Worm (Caenorhabditis elegans) whole organism, young adult: Measurements from ENCODE around the gene srd-17.

Source experiments
- B0261.1 ChIP-seq: sonication (generic microtip); optimal IDR thresholded peaks from 2 replicates; lab custom pipeline; 2016; ENCODE audit warnings: mild to moderate bottlenecking, missing genetic modification characterization, moderate library complexity, missing compliant biosample characterization
- B0336.3 ChIP-seq: fragments of 200-800 bp; sonication (Bioruptor generic); IDR thresholded peaks from 2 replicates; pipeline ENCODE4 v1.3.6; 2022; ENCODE audit warnings: missing genetic modification characterization, missing compliant biosample characterization
- F52B5.7 ChIP-seq: sonication (generic microtip); optimal IDR thresholded peaks from 2 replicates; lab custom pipeline; 2016; ENCODE audit warnings: mild to moderate bottlenecking, missing genetic modification characterization, missing compliant biosample characterization
- T07F8.4 ChIP-seq: sonication (generic microtip); optimal IDR thresholded peaks from 2 replicates; lab custom pipeline; 2016; ENCODE audit warnings: mild to moderate bottlenecking, missing genetic modification characterization, moderate library complexity, missing compliant biosample characterization
- T26A5.8 ChIP-seq: sonication (generic microtip); optimal IDR thresholded peaks from 2 replicates; lab custom pipeline; 2016; ENCODE audit warnings: missing genetic modification characterization, missing compliant biosample characterization
- Y56A3A.18 ChIP-seq: fragments of 200-800 bp; sonication (Bioruptor generic); IDR thresholded peaks from 2 replicates; pipeline ENCODE4 v1.3.6; 2022; ENCODE audit warnings: missing genetic modification reagents, missing genetic modification characterization, missing compliant biosample characterization
- ZK185.1 ChIP-seq: sonication (generic microtip); optimal IDR thresholded peaks from 2 replicates; lab custom pipeline; 2016; ENCODE audit warnings: mild to moderate bottlenecking, missing genetic modification characterization, missing compliant biosample characterization; ENCODE audit not compliant: poor library complexity, severe bottlenecking
- ama-1 ChIP-seq, 3 experiments: fragments of 150-350 bp in 1 of 3; sonication (generic microtip) in 2 of 3; optimal IDR thresholded peaks; 2 replicates each; lab custom pipeline; 2014 to 2018; ENCODE audit warnings: missing biosample characterization in 2 of 3, missing genetic modification characterization in 2 of 3, missing genetic modification reagents in 2 of 3
- aptf-2 ChIP-seq: fragments of 200-800 bp; sonication (Bioruptor generic); conservative IDR thresholded peaks from 2 replicates; pipeline ENCODE4 v1.3.6; 2022; ENCODE audit warnings: missing genetic modification reagents, missing genetic modification characterization, missing compliant biosample characterization
- aptf-3 ChIP-seq: fragments of 200-800 bp; sonication (Bioruptor generic); IDR thresholded peaks from 2 replicates; pipeline ENCODE4 v1.3.6; 2022; ENCODE audit warnings: missing genetic modification characterization, missing compliant biosample characterization
- attf-5 ChIP-seq: fragments of 200-800 bp; sonication (Bioruptor generic); optimal IDR thresholded peaks from 2 replicates; lab custom pipeline; 2018; ENCODE audit warnings: mild to moderate bottlenecking, missing genetic modification characterization, missing compliant biosample characterization
- cebp-1 ChIP-seq, 2 experiments: fragments of 200-800 bp in 1 of 2; sonication (Bioruptor generic) in 1 of 2; sonication (generic microtip) in 1 of 2; IDR thresholded peaks in 1 of 2; optimal IDR thresholded peaks in 1 of 2; 2 replicates each; pipeline versions ENCODE4 v1.3.6 to Lab custom; 2017 to 2022; ENCODE audit warnings: missing compliant biosample characterization in 2 of 2, missing genetic modification characterization in 2 of 2, mild to moderate bottlenecking in 1 of 2, missing genetic modification reagents in 1 of 2, moderate library complexity in 1 of 2
- ceh-100 ChIP-seq: fragments of 200-800 bp; sonication (Bioruptor generic); IDR thresholded peaks from 2 replicates; pipeline ENCODE4 v1.3.6; 2022; ENCODE audit warnings: missing genetic modification reagents, missing genetic modification characterization, missing compliant biosample characterization
- ceh-27 ChIP-seq: fragments of 200-800 bp; sonication (Bioruptor generic); optimal IDR thresholded peaks from 2 replicates; lab custom pipeline; 2018; ENCODE audit warnings: mild to moderate bottlenecking, missing genetic modification characterization, moderate library complexity, missing compliant biosample characterization
- ceh-79 ChIP-seq: sonication (generic microtip); optimal IDR thresholded peaks from 2 replicates; lab custom pipeline; 2017; ENCODE audit warnings: mild to moderate bottlenecking, missing genetic modification characterization, missing compliant biosample characterization
- efl-1 ChIP-seq: fragments of 150-350 bp; optimal IDR thresholded peaks from 2 replicates; lab custom pipeline; 2014; ENCODE audit warnings: missing biosample characterization, missing genetic modification reagents, missing genetic modification characterization
- egl-18 ChIP-seq: fragments of 200-800 bp; sonication (Bioruptor generic); IDR thresholded peaks from 2 replicates; pipeline ENCODE4 v1.3.6; 2022; ENCODE audit warnings: missing genetic modification reagents, missing genetic modification characterization, missing compliant biosample characterization
- egl-44 ChIP-seq: fragments of 200-800 bp; sonication (Bioruptor generic); IDR thresholded peaks from 2 replicates; pipeline ENCODE4 v1.3.6; 2022; ENCODE audit warnings: missing genetic modification reagents, missing genetic modification characterization, missing compliant biosample characterization
- egrh-3 ChIP-seq: fragments of 200-800 bp; sonication (Bioruptor generic); IDR thresholded peaks from 2 replicates; pipeline ENCODE4 v1.3.6; 2022; ENCODE audit warnings: missing genetic modification reagents, missing genetic modification characterization, missing compliant biosample characterization
- ets-4 ChIP-seq: fragments of 200-800 bp; sonication (Bioruptor generic); optimal IDR thresholded peaks from 2 replicates; lab custom pipeline; 2018; ENCODE audit warnings: mild to moderate bottlenecking, missing genetic modification characterization, missing compliant biosample characterization
- hlh-26 ChIP-seq: fragments of 200-800 bp; sonication (Bioruptor generic); conservative IDR thresholded peaks from 2 replicates; pipeline ENCODE4 v1.3.6; 2022; ENCODE audit warnings: missing genetic modification reagents, missing genetic modification characterization, missing compliant biosample characterization
- let-526 ChIP-seq: fragments of 200-800 bp; sonication (Bioruptor generic); IDR thresholded peaks from 2 replicates; pipeline ENCODE4 v1.3.6; 2022; ENCODE audit warnings: missing genetic modification reagents, missing genetic modification characterization, missing compliant biosample characterization
- lin-26 ChIP-seq: fragments of 200-800 bp; sonication (Bioruptor generic); IDR thresholded peaks from 2 replicates; pipeline ENCODE4 v1.3.6; 2022; ENCODE audit warnings: missing genetic modification reagents, missing genetic modification characterization, missing compliant biosample characterization
- mes-4 ChIP-seq: sonication (generic microtip); optimal IDR thresholded peaks from 2 replicates; lab custom pipeline; 2016; ENCODE audit warnings: missing genotype, missing genetic modification characterization, missing compliant biosample characterization
- nfya-1 ChIP-seq: sonication (generic microtip); optimal IDR thresholded peaks from 2 replicates; lab custom pipeline; 2017; ENCODE audit warnings: antibody characterized with exemption, missing compliant biosample characterization, missing genetic modification characterization, borderline replicate concordance; ENCODE audit not compliant: insufficient read depth
- nfyb-1 ChIP-seq: fragments of 200-800 bp; sonication (Bioruptor generic); IDR thresholded peaks from 2 replicates; pipeline ENCODE4 v1.3.6; 2022; ENCODE audit warnings: missing genetic modification reagents, missing genetic modification characterization, missing compliant biosample characterization
- nhr-120 ChIP-seq: fragments of 200-800 bp; sonication (Bioruptor generic); IDR thresholded peaks from 2 replicates; pipeline ENCODE4 v1.3.6; 2022; ENCODE audit warnings: missing genetic modification characterization, missing compliant biosample characterization
- nhr-179 ChIP-seq: sonication (generic microtip); optimal IDR thresholded peaks from 2 replicates; lab custom pipeline; 2016; ENCODE audit warnings: mild to moderate bottlenecking, missing genetic modification characterization, missing compliant biosample characterization
- nhr-90 ChIP-seq: sonication (generic microtip); optimal IDR thresholded peaks from 2 replicates; lab custom pipeline; 2016; ENCODE audit warnings: missing genotype, mild to moderate bottlenecking, missing genetic modification characterization, missing compliant biosample characterization
- pbrm-1 ChIP-seq: fragments of 200-800 bp; sonication (Bioruptor generic); IDR thresholded peaks from 2 replicates; pipeline ENCODE4 v1.3.6; 2022; ENCODE audit warnings: missing genetic modification reagents, missing genetic modification characterization, missing compliant biosample characterization
- sdz-38 ChIP-seq: sonication (generic microtip); optimal IDR thresholded peaks from 2 replicates; lab custom pipeline; 2016; ENCODE audit warnings: missing genotype, missing genetic modification characterization, missing compliant biosample characterization
- snpc-1.1 ChIP-seq: sonication (generic microtip); optimal IDR thresholded peaks from 2 replicates; lab custom pipeline; 2017; ENCODE audit warnings: missing genetic modification characterization, mild to moderate bottlenecking, missing compliant biosample characterization, antibody characterized with exemption, moderate library complexity, missing genotype, missing genetic modification reagents; ENCODE audit not compliant: insufficient read depth
- somi-1 ChIP-seq: fragments of 200-800 bp; sonication (Bioruptor generic); optimal IDR thresholded peaks from 2 replicates; lab custom pipeline; 2018; ENCODE audit warnings: mild to moderate bottlenecking, missing genetic modification characterization, missing compliant biosample characterization
- zim-3 ChIP-seq: sonication (generic microtip); optimal IDR thresholded peaks from 2 replicates; lab custom pipeline; 2017; ENCODE audit warnings: mild to moderate bottlenecking, missing genetic modification characterization, moderate library complexity, missing compliant biosample characterization
- ztf-28 ChIP-seq: fragments of 200-800 bp; sonication (Bioruptor generic); IDR thresholded peaks from 2 replicates; pipeline ENCODE4 v1.3.6; 2022; ENCODE audit warnings: missing genetic modification reagents, missing genetic modification characterization, missing compliant biosample characterization
- ztf-3 ChIP-seq: fragments of 200-800 bp; sonication (Bioruptor generic); optimal IDR thresholded peaks from 2 replicates; lab custom pipeline; 2018; ENCODE audit warnings: mild to moderate bottlenecking, missing genetic modification characterization, missing compliant biosample characterization

Gene srd-17

DNA sequence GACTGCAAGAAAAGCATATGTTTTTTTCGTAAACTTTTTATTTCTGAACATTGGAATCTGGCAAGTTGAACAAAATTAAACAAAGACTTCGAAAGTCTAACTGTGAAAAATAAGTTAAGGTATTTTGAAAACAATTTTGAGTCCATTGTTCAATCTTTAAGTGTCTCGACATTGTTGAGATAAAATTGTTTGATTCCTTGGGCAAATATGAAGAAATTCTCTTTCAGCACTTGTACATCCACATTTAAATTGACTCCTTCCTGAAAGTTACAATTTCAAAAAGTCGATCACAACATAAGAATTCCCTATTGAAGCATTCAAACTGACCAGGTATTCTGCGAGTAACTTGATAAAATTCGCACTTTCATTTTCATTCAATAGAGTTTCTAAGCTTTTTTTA lies 16.4 kb downstream of the srd-17 start:
- TF ChIP-seq egl-18, result no peak
- no peak for TF ChIP-seq ama-1 (optimal IDR thresholded peaks at IDR 0.05; lab: Kevin White, UChicago)
- TF ChIP-seq ama-1 (GFP tag; optimal IDR thresholded peaks at IDR 0.05; lab: Kevin White, UChicago), result no peak
- no peak for TF ChIP-seq F52B5.7 (tag; lab: Kevin White, UChicago)
- TF ChIP-seq, all 124 proteins: peak for 0

- TF ChIP-seq aptf-3 (GFP tag; lab: Robert Waterston, UW), result 0 out of 2 replicates have a peak, but pooled peaks have one; percentile 45
- no peak for TF ChIP-seq lin-26
- TF ChIP-seq ztf-28 (GFP tag; lab: Robert Waterston, UW), result 0 out of 2 replicates have a peak, but pooled peaks have one; percentile 26
- TF ChIP-seq nhr-179, result no peak
- TF ChIP-seq ets-4 (GFP tag; lab: Kevin White, UChicago), result no peak
- no peak for TF ChIP-seq egl-44 (GFP tag; lab: Robert Waterston, UW)
- no peak for TF ChIP-seq Y56A3A.18 (GFP tag; lab: Robert Waterston, UW)
- peak; percentile 38 for TF ChIP-seq somi-1 (GFP tag; lab: Kevin White, UChicago)
- TF ChIP-seq B0336.3 (GFP tag; lab: Robert Waterston, UW), result no peak
- 0 out of 2 replicates have a peak, but pooled peaks have one; percentile 42 for TF ChIP-seq hlh-26 (GFP tag; lab: Robert Waterston, UW)
- no peak for TF ChIP-seq snpc-1.1 (tag; lab: Kevin White, UChicago)
- TF ChIP-seq zim-3 (tag; lab: Kevin White, UChicago), result peak; percentile 30
- peak; percentile 53 for TF ChIP-seq mes-4 (tag; lab: Kevin White, UChicago)
- TF ChIP-seq egrh-3 (GFP tag; lab: Robert Waterston, UW), result peak; percentile 98
- TF ChIP-seq nfyb-1 (GFP tag; lab: Robert Waterston, UW), result 0 out of 2 replicates have a peak, but pooled peaks have one; percentile 48
- TF ChIP-seq aptf-2 (GFP tag; lab: Robert Waterston, UW), result no peak
These were observed 17.1 kb downstream of the srd-17 start for ce11 chrV:13415462-13415861.

DNA sequence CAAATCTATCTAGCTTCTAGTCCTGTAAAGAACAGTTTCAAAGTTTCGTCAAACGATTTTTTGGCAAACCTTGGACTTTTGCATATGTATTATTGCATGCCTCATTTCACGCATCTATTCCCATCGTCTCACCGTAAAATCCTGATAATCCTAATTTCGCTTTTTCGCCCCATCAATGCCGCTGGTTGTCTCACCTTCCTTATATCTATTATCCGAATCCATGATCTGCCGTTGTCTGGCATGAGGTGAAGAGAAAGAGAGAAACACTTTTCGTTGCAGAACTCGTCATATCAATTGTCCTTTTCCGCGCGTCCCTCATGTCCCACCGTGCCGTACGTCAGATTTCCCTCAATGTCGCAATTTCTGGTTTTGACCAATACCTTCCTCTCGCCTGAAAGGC lies 17.9 kb downstream of the srd-17 start, which contains the start of gene cut-2:
Gene cut-2, plus strand, starts transcription at position 365 of the 400 bp plus-strand sequence.
- TF ChIP-seq ceh-79 (tag; lab: Kevin White, UChicago) (no peak), ZK185.1 (no peak), nfya-1 (no peak), let-526 (GFP tag; lab: Robert Waterston, UW) (no peak), nhr-90 (tag; lab: Kevin White, UChicago) (no peak), ceh-27 (GFP tag; lab: Kevin White, UChicago) (no peak), efl-1 (GFP tag; lab: Kevin White, UChicago) (no peak), hlh-26 (GFP tag; lab: Robert Waterston, UW) (no peak), attf-5 (no peak), T07F8.4 (no peak), B0261.1 (tag; lab: Kevin White, UChicago) (no peak), nhr-120 (no peak), zim-3 (tag; lab: Kevin White, UChicago) (no peak), cebp-1 (GFP tag; IDR thresholded peaks at IDR 0.05; lab: Robert Waterston, UW) (no peak), cebp-1 (tag; optimal IDR thresholded peaks at IDR 0.05; lab: Kevin White, UChicago) (no peak), sdz-38 (tag; lab: Kevin White, UChicago) (no peak), ztf-3 (GFP tag; lab: Kevin White, UChicago) (no peak), ceh-100 (GFP tag; lab: Robert Waterston, UW) (no peak), T26A5.8 (tag; lab: Kevin White, UChicago) (no peak), pbrm-1 (GFP tag; lab: Robert Waterston, UW) (no peak)
- TF ChIP-seq, all 124 proteins: peak for 0
